Fruit fly (Drosophila melanogaster): ENCODE data around the gene CG2162.

The CG2162 gene

dm6 chr3L:3060054-3060979, 25.3 kb downstream of the CG2162 start:
- TF ChIP-seq Hr38 (GFP tag; optimal IDR thresholded peaks at IDR 0.05) (peak; percentile 99), Lpt (GFP tag; optimal IDR thresholded peaks at IDR 0.05) (peak; percentile 99), pdm3 (GFP tag; optimal IDR thresholded peaks at IDR 0.05) (peak; percentile 100), CG8119 (GFP tag; IDR thresholded peaks at IDR 0.05) (peak; percentile 100), fd59A (GFP tag; optimal IDR thresholded peaks at IDR 0.05) (peak; percentile 99), ss (GFP tag; optimal IDR thresholded peaks at IDR 0.05) (peak; percentile 94 to 97), CG6792 (GFP tag; optimal IDR thresholded peaks at IDR 0.05) (peak; percentile 100), achi (GFP tag; optimal IDR thresholded peaks at IDR 0.05) (peak; percentile 99), CG10669 (GFP tag; optimal IDR thresholded peaks at IDR 0.05) (peak; percentile 99), CG6808 (GFP tag; optimal IDR thresholded peaks at IDR 0.05) (peak; percentile 97), Hr4 (GFP tag; optimal IDR thresholded peaks at IDR 0.05) (peak; percentile 100), Ets96B (tag; optimal IDR thresholded peaks at IDR 0.05) (peak; percentile 99), Eip78C (GFP tag) (peak; percentile 100), CG32006 (GFP tag; optimal IDR thresholded peaks at IDR 0.05) (peak; percentile 100), Blimp-1 (GFP tag; optimal IDR thresholded peaks at IDR 0.05) (peak; percentile 97), CG3919 (GFP tag; optimal IDR thresholded peaks at IDR 0.05) (peak; percentile 100), salr (GFP tag; optimal IDR thresholded peaks at IDR 0.05) (peak; percentile 99), CG15336 (GFP tag; IDR thresholded peaks at IDR 0.05) (peak; percentile 100), CG34406 (GFP tag; optimal IDR thresholded peaks at IDR 0.05) (peak; percentile 100), CG8632 (GFP tag; optimal IDR thresholded peaks at IDR 0.05) (peak; percentile 100), CG31627 (GFP tag; optimal IDR thresholded peaks at IDR 0.05) (peak; percentile 100), net (GFP tag; optimal IDR thresholded peaks at IDR 0.05) (peak; percentile 100), CG4318 (GFP tag; optimal IDR thresholded peaks at IDR 0.05) (peak; percentile 100), dsx (GFP tag; optimal IDR thresholded peaks at IDR 0.05; ENCODE audit: poor library complexity, severe bottlenecking) (peak; percentile 96), CG6854 (GFP tag; optimal IDR thresholded peaks at IDR 0.05) (peak; percentile 98), lz (GFP tag; optimal IDR thresholded peaks at IDR 0.05) (peak; percentile 100), svp (GFP tag) (peak; percentile 100), OdsH (GFP tag; optimal IDR thresholded peaks at IDR 0.05) (peak; percentile 100), CG11902 (GFP tag; optimal IDR thresholded peaks at IDR 0.05) (peak; percentile 100), Sox14 (GFP tag; optimal IDR thresholded peaks at IDR 0.05) (peak; percentile 100), acj6 (GFP tag; optimal IDR thresholded peaks at IDR 0.05) (peak; percentile 100), CG6276 (GFP tag; optimal IDR thresholded peaks at IDR 0.05) (peak; percentile 99), Gug (GFP tag; IDR thresholded peaks at IDR 0.05) (peak; percentile 100), dac (GFP tag; optimal IDR thresholded peaks at IDR 0.05) (peak; percentile 99), CG7368 (GFP tag; optimal IDR thresholded peaks at IDR 0.05) (peak; percentile 100), CG16779 (tag; optimal IDR thresholded peaks at IDR 0.05) (peak; percentile 98), CG6163 (GFP tag; IDR thresholded peaks at IDR 0.05) (peak; percentile 100), fkh (GFP tag; optimal IDR thresholded peaks at IDR 0.05) (peak; percentile 96), CG3032 (tag; optimal IDR thresholded peaks at IDR 0.05) (peak; percentile 99), CG9139 (GFP tag; optimal IDR thresholded peaks at IDR 0.05) (peak; percentile 95), vri (GFP tag; optimal IDR thresholded peaks at IDR 0.05) (peak; percentile 100), CG8319 (GFP tag; optimal IDR thresholded peaks at IDR 0.05) (peak; percentile 100), CG11294 (GFP tag; IDR thresholded peaks at IDR 0.05) (peak; percentile 100), Hr39 (GFP tag; optimal IDR thresholded peaks at IDR 0.05) (peak; percentile 100), topi (GFP tag; optimal IDR thresholded peaks at IDR 0.05) (peak; percentile 100), Sox15 (GFP tag; optimal IDR thresholded peaks at IDR 0.05) (peak; percentile 100), CG1621 (tag; optimal IDR thresholded peaks at IDR 0.05) (peak; percentile 99), Eip93F (GFP tag; optimal IDR thresholded peaks at IDR 0.05) (peak; percentile 99), esn (GFP tag; optimal IDR thresholded peaks at IDR 0.05) (peak; percentile 100)

All from whole organism, prepupa.